Worm (Caenorhabditis elegans): Measurements from ENCODE around the gene C14A4.8.
A peak's percentile ranks its signal among the peaks of the same experiment; 100 is the strongest.

The C14A4.8 gene

ce11 chrII:10563368-10563767 lies 34.6 kb downstream of the C14A4.8 start, which contains the start of gene cdc-48.1 (continued):
- TF ChIP-seq lim-7 (GFP tag; IDR thresholded peaks at IDR 0.05): peak; percentile 83
- TF ChIP-seq spr-3 (GFP tag; optimal IDR thresholded peaks at IDR 0.05): peak; percentile 98
- peak; percentile 97 for TF ChIP-seq ces-1 (GFP tag; optimal IDR thresholded peaks at IDR 0.05)
- peak; percentile 58 for TF ChIP-seq ztf-11 (tag; optimal IDR thresholded peaks at IDR 0.05)
- TF ChIP-seq ctbp-1 (GFP tag; IDR thresholded peaks at IDR 0.05): peak; percentile 99
- TF ChIP-seq mep-1 (tag; optimal IDR thresholded peaks at IDR 0.05): peak; percentile 100
- peak; percentile 100 for TF ChIP-seq zfp-3 (GFP tag; conservative IDR thresholded peaks at IDR 0.05)
- TF ChIP-seq skn-1 (tag; optimal IDR thresholded peaks at IDR 0.05): peak; percentile 73
- peak; percentile 100 for TF ChIP-seq nhr-77 (tag; optimal IDR thresholded peaks at IDR 0.05)
- peak; percentile 75; the same call in 1 of the 2 replicates for TF ChIP-seq zip-11 (GFP tag; IDR thresholded peaks at IDR 0.05)
- TF ChIP-seq zip-2 (tag; optimal IDR thresholded peaks at IDR 0.05): peak; percentile 95
- peak; percentile 90 for TF ChIP-seq aly-2 (tag; optimal IDR thresholded peaks at IDR 0.05)
- TF ChIP-seq attf-4 (tag; optimal IDR thresholded peaks at IDR 0.05): peak; percentile 73
- peak; percentile 99 for TF ChIP-seq hlh-30 (tag; optimal IDR thresholded peaks at IDR 0.05; ENCODE audit: insufficient read depth)
- peak; percentile 97 for TF ChIP-seq ZK337.2 (GFP tag; IDR thresholded peaks at IDR 0.05)
- peak; percentile 99 for TF ChIP-seq lin-1 (GFP tag; IDR thresholded peaks at IDR 0.05)
- peak; percentile 91 for TF ChIP-seq nhr-76 (tag; optimal IDR thresholded peaks at IDR 0.05)
- TF ChIP-seq F10B5.3 (tag; optimal IDR thresholded peaks at IDR 0.05): peak; percentile 92
- TF ChIP-seq ceh-62 (tag; optimal IDR thresholded peaks at IDR 0.05): peak; percentile 49
- peak; percentile 65 for TF ChIP-seq egl-27 (tag; optimal IDR thresholded peaks at IDR 0.05)
- TF ChIP-seq lin-15B (tag; optimal IDR thresholded peaks at IDR 0.05): peak; percentile 100
- peak; percentile 73 to 98 for TF ChIP-seq mdl-1 (tag; optimal IDR thresholded peaks at IDR 0.05)
- TF ChIP-seq nhr-42 (GFP tag; IDR thresholded peaks at IDR 0.05): peak; percentile 99
- TF ChIP-seq tag-97 (GFP tag; IDR thresholded peaks at IDR 0.05): 0 out of 2 replicates have a peak, but pooled peaks have one; percentile 73
- TF ChIP-seq daf-16 (GFP tag; optimal IDR thresholded peaks at IDR 0.05): peak; percentile 91 to 94
- TF ChIP-seq daf-16 (tag; optimal IDR thresholded peaks at IDR 0.05): peak; percentile 97
- TF ChIP-seq Y75B8A.6 (GFP tag; IDR thresholded peaks at IDR 0.05): peak; percentile 99
- peak; percentile 100 for TF ChIP-seq aha-1 (tag)
- peak; percentile 19 to 100 for TF ChIP-seq unc-62 (GFP tag; optimal IDR thresholded peaks at IDR 0.05 in 1 of 2)
- TF ChIP-seq unc-62 (tag; optimal IDR thresholded peaks at IDR 0.05): no peak
- TF ChIP-seq ztf-7 (tag; optimal IDR thresholded peaks at IDR 0.05): peak; percentile 96
- TF ChIP-seq gei-8 (GFP tag; optimal IDR thresholded peaks at IDR 0.05): peak; percentile 96
- peak; percentile 94 for TF ChIP-seq snpc-1.2 (GFP tag; IDR thresholded peaks at IDR 0.05)
- peak; percentile 99 for TF ChIP-seq vab-7 (GFP tag; IDR thresholded peaks at IDR 0.05)
- peak; percentile 100 for TF ChIP-seq ceh-20 (GFP tag; IDR thresholded peaks at IDR 0.05)
- peak; percentile 67 for TF ChIP-seq R02D3.7 (tag; optimal IDR thresholded peaks at IDR 0.05)
- peak; percentile 97 for TF ChIP-seq jun-1 (tag; optimal IDR thresholded peaks at IDR 0.05)
- TF ChIP-seq daf-19 (GFP tag; conservative IDR thresholded peaks at IDR 0.05): peak; percentile 98

DNA sequence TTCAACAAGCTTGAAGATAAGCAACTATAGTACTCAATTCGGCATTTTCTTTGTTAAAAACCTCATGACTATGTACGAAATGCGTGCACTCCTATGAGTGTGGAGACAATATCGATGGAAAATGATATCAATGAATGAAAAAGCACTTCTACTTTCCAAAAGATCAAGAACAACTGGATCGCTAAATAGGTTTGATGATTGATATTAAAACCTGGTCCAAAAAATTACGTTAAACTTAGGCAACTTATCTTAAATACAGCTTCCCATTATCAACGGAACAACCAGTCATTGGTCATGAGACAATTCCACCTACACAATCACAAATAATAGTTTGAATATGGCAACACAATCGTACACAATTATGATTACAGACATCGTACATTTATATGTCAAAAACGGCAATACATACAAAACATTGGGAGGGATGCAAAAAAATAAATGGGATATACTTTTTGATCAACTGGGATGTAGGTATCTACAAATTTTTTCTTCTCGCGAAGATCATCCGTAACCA lies 38.2 kb downstream of the C14A4.8 start:
- no peak for TF ChIP-seq nhr-42 (GFP tag; IDR thresholded peaks at IDR 0.05)
- TF ChIP-seq dve-1 (tag; optimal IDR thresholded peaks at IDR 0.05; ENCODE audit: insufficient read depth): peak; percentile 77
- TF ChIP-seq php-3 (GFP tag; IDR thresholded peaks at IDR 0.05): 0 out of 2 replicates have a peak, but pooled peaks have one; percentile 11
- TF ChIP-seq set-16 (GFP tag; IDR thresholded peaks at IDR 0.05): no peak
- TF ChIP-seq unc-39 (tag; optimal IDR thresholded peaks at IDR 0.05): no peak
- no peak for TF ChIP-seq mdl-1 (tag; optimal IDR thresholded peaks at IDR 0.05)
- no peak for TF ChIP-seq dmd-9 (GFP tag; IDR thresholded peaks at IDR 0.05)
- TF ChIP-seq lin-38 (GFP tag; IDR thresholded peaks at IDR 0.05): peak; percentile 62
- no peak for TF ChIP-seq hmg-1.1 (GFP tag; IDR thresholded peaks at IDR 0.05)
- peak; percentile 45 for TF ChIP-seq nhr-102 (tag; optimal IDR thresholded peaks at IDR 0.05)
- TF ChIP-seq T20F7.1 (GFP tag; optimal IDR thresholded peaks at IDR 0.05): no peak
- TF ChIP-seq lin-29 (GFP tag; IDR thresholded peaks at IDR 0.05): no peak
- no peak for TF ChIP-seq nhr-10 (tag; optimal IDR thresholded peaks at IDR 0.05)
- TF ChIP-seq skn-1 (tag; optimal IDR thresholded peaks at IDR 0.05): no peak
- TF ChIP-seq ama-1 (optimal IDR thresholded peaks at IDR 0.05): peak; percentile 1
- no peak for TF ChIP-seq zip-11 (GFP tag; IDR thresholded peaks at IDR 0.05)
- TF ChIP-seq duxl-1 (tag; optimal IDR thresholded peaks at IDR 0.05; ENCODE audit: poor library complexity): peak; percentile 62
- no peak for TF ChIP-seq ceh-28 (tag; optimal IDR thresholded peaks at IDR 0.05)
- TF ChIP-seq zag-1 (tag; optimal IDR thresholded peaks at IDR 0.05): no peak
- TF ChIP-seq T26A8.4 (GFP tag; IDR thresholded peaks at IDR 0.05): no peak

Data from whole organism, L4 larva.